Fruit fly (Drosophila melanogaster) whole organism, embryonic: ENCODE data around the gene CG32568.
A peak's percentile ranks its signal among the peaks of the same experiment; 100 is the strongest.

Experiments
- Adf1 ChIP-seq: fragments of 200-800 bp; sonication (Bioruptor generic); IDR thresholded peaks from 2 replicates; pipeline ENCODE4 v1.3.6; 2022; ENCODE audit warnings: missing biosample characterization, missing genetic modification characterization
- CG10209 ChIP-seq: fragments of 200-800 bp; sonication (Bioruptor generic); optimal IDR thresholded peaks from 3 replicates; lab custom pipeline; 2017; ENCODE audit warnings: missing biosample characterization, mild to moderate bottlenecking, missing genetic modification characterization, missing genetic modification reagents
- CG10654 ChIP-seq: fragments of 200-800 bp; sonication (Bioruptor generic); optimal IDR thresholded peaks from 2 replicates; lab custom pipeline; 2016; ENCODE audit warnings: missing biosample characterization, missing genetic modification characterization
- CG11504 ChIP-seq: fragments of 200-800 bp; sonication (Bioruptor generic); optimal IDR thresholded peaks from 3 replicates; lab custom pipeline; 2019; ENCODE audit warnings: missing biosample characterization, mild to moderate bottlenecking, missing genetic modification characterization, moderate library complexity
- CG14710 ChIP-seq: fragments of 200-800 bp; sonication (Bioruptor generic); optimal IDR thresholded peaks from 3 replicates; lab custom pipeline; 2019; ENCODE audit warnings: missing biosample characterization, mild to moderate bottlenecking, missing genetic modification characterization, moderate library complexity
- CG14965 ChIP-seq: fragments of 200-800 bp; sonication (Bioruptor generic); optimal IDR thresholded peaks from 2 replicates; lab custom pipeline; 2016; ENCODE audit warnings: missing biosample characterization, missing genetic modification characterization, borderline replicate concordance
- CG1529 ChIP-seq: fragments of 200-800 bp; sonication (Bioruptor generic); optimal IDR thresholded peaks from 3 replicates; lab custom pipeline; 2018; ENCODE audit warnings: missing biosample characterization, missing genetic modification characterization
- CG15514 ChIP-seq: fragments of 200-800 bp; sonication (Bioruptor generic); optimal IDR thresholded peaks from 3 replicates; lab custom pipeline; 2017; ENCODE audit warnings: missing biosample characterization, missing genetic modification characterization, mild to moderate bottlenecking, moderate library complexity, missing genetic modification reagents
- CG1603 ChIP-seq: fragments of 200-800 bp; sonication (Bioruptor generic); optimal IDR thresholded peaks from 2 replicates; lab custom pipeline; 2019; ENCODE audit warnings: missing biosample characterization, mild to moderate bottlenecking, missing genetic modification characterization, moderate library complexity
- CG16815 ChIP-seq: fragments of 200-800 bp; sonication (Bioruptor generic); optimal IDR thresholded peaks from 3 replicates; lab custom pipeline; 2017; ENCODE audit warnings: missing biosample characterization, mild to moderate bottlenecking, missing genetic modification characterization
- CG2712 ChIP-seq: fragments of 200-800 bp; optimal IDR thresholded peaks from 3 replicates; lab custom pipeline; 2019; ENCODE audit warnings: missing biosample characterization, mild to moderate bottlenecking, missing genetic modification characterization, moderate library complexity
- CG3838 ChIP-seq: fragments of 200-800 bp; sonication (Bioruptor generic); optimal IDR thresholded peaks from 3 replicates; lab custom pipeline; 2016; ENCODE audit warnings: missing biosample characterization, missing genetic modification characterization
- CG4360 ChIP-seq: fragments of 200-800 bp; sonication (Bioruptor generic); IDR thresholded peaks from 2 replicates; pipeline ENCODE4 v1.3.6; 2022; ENCODE audit warnings: missing biosample characterization, missing genetic modification characterization
- CG6254 ChIP-seq: fragments of 200-800 bp; sonication (Bioruptor generic); optimal IDR thresholded peaks from 3 replicates; lab custom pipeline; 2017; ENCODE audit warnings: mild to moderate bottlenecking, missing biosample characterization, missing genetic modification reagents, missing genetic modification characterization
- CG8359 ChIP-seq: fragments of 200-800 bp; sonication (Bioruptor generic); optimal IDR thresholded peaks from 2 replicates; lab custom pipeline; 2017; ENCODE audit warnings: missing biosample characterization, mild to moderate bottlenecking, missing genetic modification characterization, borderline replicate concordance
- CG9797 ChIP-seq: fragments of 200-800 bp; sonication (Bioruptor generic); optimal IDR thresholded peaks from 3 replicates; lab custom pipeline; 2018; ENCODE audit warnings: missing biosample characterization, mild to moderate bottlenecking, missing genetic modification characterization
- Drgx ChIP-seq: fragments of 200-800 bp; sonication (Bioruptor generic); IDR thresholded peaks from 2 replicates; pipeline ENCODE4 v1.3.6; 2022; ENCODE audit warnings: missing biosample characterization, missing genetic modification characterization
- Ets65A ChIP-seq: fragments of 200-800 bp; sonication (Bioruptor generic); peaks from one replicate; lab custom pipeline; 2016; ENCODE audit warnings: missing biosample characterization, missing genetic modification characterization
- Gug ChIP-seq: fragments of 200-800 bp; sonication (Bioruptor generic); IDR thresholded peaks from 4 replicates; pipeline ENCODE4 v1.3.6; 2022; ENCODE audit warnings: missing biosample characterization, missing genetic modification characterization
- Hand ChIP-seq: fragments of 200-800 bp; sonication (Bioruptor generic); optimal IDR thresholded peaks from 2 replicates; lab custom pipeline; 2017; ENCODE audit warnings: mild to moderate bottlenecking, missing biosample characterization, missing genetic modification reagents, missing genetic modification characterization
- Pdp1 ChIP-seq, 2 experiments: fragments of 200-800 bp; sonication (Bioruptor generic); optimal IDR thresholded peaks; 3 replicates each; lab custom pipeline; 2016; ENCODE audit warnings: missing biosample characterization in 2 of 2, missing genetic modification characterization in 2 of 2, mild to moderate bottlenecking in 1 of 2, moderate library complexity in 1 of 2
- Poxn ChIP-seq: fragments of 200-800 bp; sonication (Bioruptor generic); IDR thresholded peaks from 2 replicates; pipeline ENCODE4 v1.3.6; 2022; ENCODE audit warnings: missing biosample characterization, missing genetic modification characterization
- Rfx ChIP-seq: fragments of 200-800 bp; sonication (Bioruptor generic); IDR thresholded peaks from 2 replicates; pipeline ENCODE4 v1.3.6; 2022; ENCODE audit warnings: missing biosample characterization, missing genetic modification characterization
- Sox102F ChIP-seq: fragments of 200-800 bp; sonication (Bioruptor generic); optimal IDR thresholded peaks from 2 replicates; lab custom pipeline; 2018; ENCODE audit warnings: missing biosample characterization, mild to moderate bottlenecking, missing genetic modification characterization, moderate library complexity
- btn ChIP-seq: fragments of 200-800 bp; sonication (Bioruptor generic); optimal IDR thresholded peaks from 2 replicates; lab custom pipeline; 2016; ENCODE audit warnings: missing biosample characterization, missing genetic modification characterization
- cad ChIP-seq: fragments of >200 bp; optimal IDR thresholded peaks from 2 replicates; lab custom pipeline; 2017; ENCODE audit warnings: missing biosample characterization, missing genetic modification characterization
- caup ChIP-seq: fragments of 200-800 bp; sonication (Bioruptor generic); optimal IDR thresholded peaks from 3 replicates; lab custom pipeline; 2017; ENCODE audit warnings: missing biosample characterization, mild to moderate bottlenecking, missing genetic modification characterization, moderate library complexity; ENCODE audit not compliant: severe bottlenecking
- chinmo ChIP-seq: fragments of 200-800 bp; sonication (Bioruptor generic); IDR thresholded peaks from 4 replicates; pipeline ENCODE4 v1.3.6; 2022; ENCODE audit warnings: missing biosample characterization, missing genetic modification characterization; ENCODE audit not compliant: partially characterized antibody
- chm ChIP-seq: fragments of 200-800 bp; sonication (Bioruptor generic); IDR thresholded peaks from 2 replicates; pipeline ENCODE4 v1.3.6; 2022; ENCODE audit warnings: missing biosample characterization, missing genetic modification characterization
- danr ChIP-seq: fragments of 200-800 bp; sonication (Bioruptor generic); IDR thresholded peaks from 2 replicates; pipeline ENCODE4 v1.3.6; 2022; ENCODE audit warnings: missing biosample characterization, missing genetic modification characterization
- fd64A ChIP-seq: fragments of 200-800 bp; sonication (Bioruptor generic); optimal IDR thresholded peaks from 3 replicates; lab custom pipeline; 2018; ENCODE audit warnings: missing biosample characterization, mild to moderate bottlenecking, missing genetic modification characterization
- gcm ChIP-seq: fragments of 200-800 bp; sonication (Bioruptor generic); optimal IDR thresholded peaks from 2 replicates; lab custom pipeline; 2019; ENCODE audit warnings: missing biosample characterization, mild to moderate bottlenecking, missing genetic modification characterization, moderate library complexity
- gfzf ChIP-seq: fragments of 200-800 bp; sonication (Bioruptor generic); optimal IDR thresholded peaks from 2 replicates; lab custom pipeline; 2016; ENCODE audit warnings: missing biosample characterization, mild to moderate bottlenecking, missing genetic modification characterization, moderate library complexity
- grau ChIP-seq: fragments of 200-800 bp; optimal IDR thresholded peaks from 3 replicates; lab custom pipeline; 2019; ENCODE audit warnings: missing biosample characterization, mild to moderate bottlenecking, missing genetic modification characterization, moderate library complexity
- hb ChIP-seq: fragments of 200-800 bp; sonication (Bioruptor generic); IDR thresholded peaks from 3 replicates; pipeline ENCODE4 v1.3.6; 2022; ENCODE audit warnings: missing biosample characterization, missing genetic modification characterization; ENCODE audit not compliant: partially characterized antibody
- hbn ChIP-seq: fragments of 200-800 bp; sonication (Bioruptor generic); IDR thresholded peaks from 2 replicates; pipeline ENCODE4 v1.3.6; 2022; ENCODE audit warnings: missing biosample characterization, missing genetic modification characterization; ENCODE audit not compliant: partially characterized antibody
- insv ChIP-seq, 2 experiments: fragments of 200-800 bp; sonication (Bioruptor generic); optimal IDR thresholded peaks; 3 replicates each; lab custom pipeline; 2016 to 2018; ENCODE audit warnings: missing biosample characterization in 2 of 2, missing genetic modification characterization in 2 of 2
- jumu ChIP-seq: fragments of 200-800 bp; sonication (Bioruptor generic); optimal IDR thresholded peaks from 3 replicates; lab custom pipeline; 2016; ENCODE audit warnings: missing biosample characterization, missing genetic modification characterization
- nerfin-2 ChIP-seq: fragments of 200-800 bp; sonication (Bioruptor generic); IDR thresholded peaks from 2 replicates; pipeline ENCODE4 v1.3.6; 2022; ENCODE audit warnings: missing biosample characterization, missing genetic modification characterization; ENCODE audit not compliant: partially characterized antibody
- pfk ChIP-seq: fragments of 200-800 bp; sonication (Bioruptor generic); optimal IDR thresholded peaks from 2 replicates; lab custom pipeline; 2018; ENCODE audit warnings: missing biosample characterization, mild to moderate bottlenecking, missing genetic modification characterization, moderate library complexity
- pho ChIP-seq: fragments of 200-800 bp; sonication (Bioruptor generic); optimal IDR thresholded peaks from 2 replicates; lab custom pipeline; 2016; ENCODE audit warnings: missing biosample characterization, missing genetic modification characterization
- pros ChIP-seq: fragments of 200-800 bp; sonication (Bioruptor generic); optimal IDR thresholded peaks from 3 replicates; lab custom pipeline; 2019; ENCODE audit warnings: missing biosample characterization, mild to moderate bottlenecking, missing genetic modification characterization, moderate library complexity
- sens ChIP-seq: fragments of 200-800 bp; sonication (Bioruptor generic); peaks from one replicate; lab custom pipeline; 2016; ENCODE audit warnings: missing biosample characterization, missing genetic modification characterization
- sens-2 ChIP-seq: fragments of 200-800 bp; sonication (Bioruptor generic); IDR thresholded peaks from 2 replicates; pipeline ENCODE4 v1.3.6; 2022; ENCODE audit warnings: missing biosample characterization, missing genetic modification characterization
- sim ChIP-seq: fragments of 200-800 bp; sonication (Bioruptor generic); IDR thresholded peaks from 2 replicates; pipeline ENCODE4 v1.3.6; 2022; ENCODE audit warnings: missing biosample characterization, missing genetic modification characterization
- stwl ChIP-seq: fragments of 200-800 bp; sonication (Bioruptor generic); optimal IDR thresholded peaks from 3 replicates; lab custom pipeline; 2018; ENCODE audit warnings: missing biosample characterization, mild to moderate bottlenecking, missing genetic modification characterization, moderate library complexity
- toy ChIP-seq: fragments of 200-800 bp; sonication (Bioruptor generic); IDR thresholded peaks from 2 replicates; pipeline ENCODE4 v1.3.6; 2022; ENCODE audit warnings: missing biosample characterization, missing genetic modification characterization
- twi ChIP-seq: fragments of 200-800 bp; optimal IDR thresholded peaks from 2 replicates; lab custom pipeline; 2019; ENCODE audit warnings: missing biosample characterization, mild to moderate bottlenecking, missing genetic modification characterization, moderate library complexity
- unpg ChIP-seq: fragments of 200-800 bp; sonication (Bioruptor generic); optimal IDR thresholded peaks from 3 replicates; lab custom pipeline; 2018; ENCODE audit warnings: missing biosample characterization, mild to moderate bottlenecking, missing genetic modification characterization, moderate library complexity
- usp ChIP-seq: fragments of >200 bp; optimal IDR thresholded peaks from 2 replicates; lab custom pipeline; 2017; ENCODE audit warnings: missing biosample characterization, missing genetic modification characterization
- vnd ChIP-seq: fragments of 200-800 bp; sonication (Bioruptor generic); IDR thresholded peaks from 3 replicates; pipeline ENCODE4 v1.3.6; 2022; ENCODE audit warnings: missing biosample characterization, missing genetic modification characterization; ENCODE audit not compliant: partially characterized antibody

The CG32568 gene

dm6 chrX:16694959-16695358, 45.7 kb upstream of the CG32568 start, which contains the start of gene Septin4 (continued):
- TF ChIP-seq pros (GFP tag; lab: Kevin White, UChicago) (no peak), cad (GFP tag; lab: Kevin White, UChicago) (no peak), Poxn (GFP tag; lab: Robert Waterston, UW) (no peak), stwl (peak; percentile 14), pho (no peak), Rfx (GFP tag; lab: Robert Waterston, UW) (no peak), Ets65A (GFP tag; lab: Kevin White, UChicago) (peak; percentile 56), sens-2 (GFP tag; lab: Robert Waterston, UW) (no peak), hbn (GFP tag; lab: Robert Waterston, UW) (no peak), CG1603 (peak; percentile 19), gcm (GFP tag; lab: Kevin White, UChicago) (no peak), CG9797 (GFP tag; lab: Kevin White, UChicago) (peak; percentile 33), twi (tag; lab: Kevin White, UChicago) (no peak), sens (GFP tag; lab: Kevin White, UChicago) (peak; percentile 19), fd64A (GFP tag; lab: Kevin White, UChicago) (no peak), sim (GFP tag; lab: Robert Waterston, UW) (no peak), gfzf (GFP tag; lab: Kevin White, UChicago) (peak; percentile 50), Adf1 (GFP tag; lab: Robert Waterston, UW) (peak; percentile 20; the same call in 1 of the 2 replicates), Gug (no peak), CG4360 (GFP tag; lab: Robert Waterston, UW) (no peak), CG10209 (GFP tag; lab: Kevin White, UChicago) (no peak), insv (GFP tag; optimal IDR thresholded peaks at IDR 0.05; lab: Kevin White, UChicago) (no peak), hb (GFP tag; lab: Robert Waterston, UW) (no peak), CG1529 (GFP tag; lab: Kevin White, UChicago) (no peak), Sox102F (GFP tag; lab: Kevin White, UChicago) (no peak), CG11504 (tag; lab: Kevin White, UChicago) (no peak), jumu (GFP tag; lab: Kevin White, UChicago) (no peak), CG10654 (GFP tag; lab: Kevin White, UChicago) (no peak), caup (no peak), CG14710 (tag; lab: Kevin White, UChicago) (no peak), Hand (GFP tag; lab: Kevin White, UChicago) (no peak), nerfin-2 (GFP tag; lab: Robert Waterston, UW) (no peak), vnd (GFP tag; lab: Robert Waterston, UW) (no peak), pfk (no peak), CG2712 (tag; lab: Kevin White, UChicago) (no peak), chm (GFP tag; lab: Robert Waterston, UW) (peak; percentile 48; the same call in 1 of the 2 replicates), grau (tag; lab: Kevin White, UChicago) (no peak), CG14965 (GFP tag; lab: Kevin White, UChicago) (no peak), Pdp1 (GFP tag; optimal IDR thresholded peaks at IDR 0.05; lab: Kevin White, UChicago) (no peak), CG16815 (no peak), CG15514 (GFP tag; lab: Kevin White, UChicago) (peak; percentile 32), CG6254 (GFP tag; lab: Kevin White, UChicago) (no peak), toy (GFP tag; lab: Robert Waterston, UW) (no peak), danr (GFP tag; lab: Robert Waterston, UW) (no peak), CG3838 (GFP tag; lab: Kevin White, UChicago) (no peak), CG8359 (GFP tag; lab: Kevin White, UChicago) (no peak), usp (no peak), btn (GFP tag; lab: Kevin White, UChicago) (no peak), unpg (GFP tag; lab: Kevin White, UChicago) (no peak), Drgx (GFP tag; lab: Robert Waterston, UW) (no peak), chinmo (GFP tag; lab: Robert Waterston, UW) (peak; percentile 65; the same call in 1 of the 4 replicates)
